Worm (Caenorhabditis elegans): Measurements from ENCODE around the gene srw-38.

DNA sequence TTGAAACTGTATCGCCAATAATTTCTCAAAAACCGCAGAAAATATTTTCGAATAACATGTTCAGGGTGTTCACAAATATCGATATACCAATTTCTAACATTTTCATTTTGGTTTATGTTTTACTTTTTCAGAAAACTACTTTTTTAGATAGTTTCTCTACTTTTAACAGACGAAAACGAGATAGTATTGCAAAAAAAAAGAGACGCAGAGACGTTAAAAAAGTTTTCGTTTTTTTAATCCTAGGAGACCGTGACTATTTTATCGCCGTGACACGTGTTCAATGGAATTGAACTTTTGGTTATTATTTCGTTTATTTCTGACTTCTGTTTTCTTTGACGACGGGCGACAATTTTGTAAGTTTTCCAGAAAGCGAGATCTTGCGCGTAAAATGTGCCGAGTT lies 11.8 kb downstream of the srw-38 start, which contains the start of gene Y116F11B.7:
- no peak for TF ChIP-seq ama-1 (optimal IDR thresholded peaks at IDR 0.05)
- TF ChIP-seq aly-1 (tag; optimal IDR thresholded peaks at IDR 0.05): no peak
- no peak for TF ChIP-seq tbx-37 (GFP tag; conservative IDR thresholded peaks at IDR 0.05)
- TF ChIP-seq flt-1 (GFP tag; IDR thresholded peaks at IDR 0.05): no peak
- TF ChIP-seq sea-1 (GFP tag; conservative IDR thresholded peaks at IDR 0.05): no peak
- TF ChIP-seq tra-4 (tag; optimal IDR thresholded peaks at IDR 0.05): no peak
- TF ChIP-seq tbx-11 (GFP tag; IDR thresholded peaks at IDR 0.05): no peak
- no peak for TF ChIP-seq scrt-1 (GFP tag; IDR thresholded peaks at IDR 0.05)
- TF ChIP-seq hmg-4 (GFP tag; optimal IDR thresholded peaks at IDR 0.05): no peak
- no peak for TF ChIP-seq pes-1 (GFP tag; IDR thresholded peaks at IDR 0.05)
- TF ChIP-seq hnd-1 (tag; optimal IDR thresholded peaks at IDR 0.05): no peak
- TF ChIP-seq ceh-36 (tag; optimal IDR thresholded peaks at IDR 0.05): no peak

All from whole organism, early embryonic.